Fruit fly (Drosophila melanogaster) whole organism, embryonic: ENCODE results near the gene CG16965.

Experiments used
- Abd-B ChIP-seq: fragments of 200-800 bp; sonication (Bioruptor generic); optimal IDR thresholded peaks from 2 replicates; lab custom pipeline; 2018; ENCODE audit warnings: missing biosample characterization, mild to moderate bottlenecking, missing genetic modification characterization, moderate library complexity
- Ada2b ChIP-seq: fragments of 200-800 bp; sonication (Bioruptor generic); IDR thresholded peaks from 2 replicates; pipeline ENCODE4 v1.3.6; 2022; ENCODE audit warnings: missing biosample characterization, missing genetic modification characterization
- C15 ChIP-seq: fragments of 200-800 bp; sonication (Bioruptor generic); IDR thresholded peaks from 3 replicates; pipeline ENCODE4 v1.3.6; 2022; ENCODE audit warnings: missing biosample characterization, missing genetic modification characterization
- CG12219 ChIP-seq: fragments of 200-800 bp; sonication (Bioruptor generic); optimal IDR thresholded peaks from 3 replicates; lab custom pipeline; 2018; ENCODE audit warnings: missing biosample characterization, mild to moderate bottlenecking, missing genetic modification characterization
- CG1233 ChIP-seq: fragments of 200-800 bp; sonication (Bioruptor generic); optimal IDR thresholded peaks from 4 replicates; lab custom pipeline; 2018; ENCODE audit warnings: missing biosample characterization, mild to moderate bottlenecking, missing genetic modification characterization
- CG1529 ChIP-seq: fragments of 200-800 bp; sonication (Bioruptor generic); optimal IDR thresholded peaks from 3 replicates; lab custom pipeline; 2018; ENCODE audit warnings: missing biosample characterization, missing genetic modification characterization
- CG16779 ChIP-seq: fragments of 200-800 bp; sonication (Bioruptor generic); IDR thresholded peaks from 2 replicates; pipeline ENCODE4 v1.3.6; 2022; ENCODE audit warnings: missing biosample characterization, missing genetic modification characterization
- CG2116 ChIP-seq: fragments of 200-800 bp; sonication (Bioruptor generic); optimal IDR thresholded peaks from 3 replicates; lab custom pipeline; 2018; ENCODE audit warnings: missing biosample characterization, mild to moderate bottlenecking, missing genetic modification characterization
- CG2202 ChIP-seq: fragments of 200-800 bp; sonication (Bioruptor generic); optimal IDR thresholded peaks from 2 replicates; lab custom pipeline; 2018; ENCODE audit warnings: missing biosample characterization, mild to moderate bottlenecking, missing genetic modification characterization
- CG30431 ChIP-seq: fragments of 200-800 bp; sonication (Bioruptor generic); optimal IDR thresholded peaks from 2 replicates; lab custom pipeline; 2017; ENCODE audit warnings: missing biosample characterization, missing genetic modification characterization
- CG32532 ChIP-seq: fragments of 200-800 bp; sonication (Bioruptor generic); IDR thresholded peaks from 2 replicates; pipeline ENCODE4 v1.3.6; 2022; ENCODE audit warnings: missing biosample characterization, missing genetic modification characterization
- CG32767 ChIP-seq: fragments of 200-800 bp; sonication (Bioruptor generic); IDR thresholded peaks from 2 replicates; pipeline ENCODE4 v1.3.6; 2022; ENCODE audit warnings: missing biosample characterization, missing genetic modification characterization
- CG3847 ChIP-seq: fragments of 200-800 bp; sonication (Bioruptor generic); IDR thresholded peaks from 2 replicates; pipeline ENCODE4 v1.3.6; 2022; ENCODE audit warnings: missing biosample characterization, missing genetic modification characterization
- CG42726 ChIP-seq: fragments of 200-800 bp; sonication (Bioruptor generic); IDR thresholded peaks from 2 replicates; pipeline ENCODE4 v1.3.6; 2022; ENCODE audit warnings: missing biosample characterization, missing genetic modification characterization; ENCODE audit not compliant: partially characterized antibody
- CG4404 ChIP-seq: fragments of 200-800 bp; sonication (Bioruptor generic); IDR thresholded peaks from 2 replicates; pipeline ENCODE4 v1.3.6; 2022; ENCODE audit warnings: missing biosample characterization, missing genetic modification characterization
- CG4424 ChIP-seq: fragments of 200-800 bp; sonication (Bioruptor generic); optimal IDR thresholded peaks from 3 replicates; lab custom pipeline; 2016; ENCODE audit warnings: missing biosample characterization, missing genetic modification characterization
- CG5953 ChIP-seq: fragments of 200-800 bp; sonication (Bioruptor generic); IDR thresholded peaks from 2 replicates; pipeline ENCODE4 v1.3.6; 2022; ENCODE audit warnings: missing biosample characterization, missing genetic modification characterization
- CG6813 ChIP-seq: fragments of 200-800 bp; sonication (Bioruptor generic); optimal IDR thresholded peaks from 2 replicates; lab custom pipeline; 2017; ENCODE audit warnings: missing biosample characterization, missing genetic modification characterization, mild to moderate bottlenecking, moderate library complexity, missing genetic modification reagents
- CG8290 ChIP-seq, 3 experiments: fragments of 200-800 bp; sonication (Bioruptor generic); optimal IDR thresholded peaks; 2 replicates each; lab custom pipeline; 2016 to 2019; ENCODE audit warnings: missing biosample characterization in 3 of 3, missing genetic modification characterization in 3 of 3, mild to moderate bottlenecking in 2 of 3, moderate library complexity in 1 of 3
- CG8765 ChIP-seq: fragments of 200-800 bp; sonication (Bioruptor generic); IDR thresholded peaks from 2 replicates; pipeline ENCODE4 v1.3.6; 2022; ENCODE audit warnings: missing biosample characterization, missing genetic modification characterization
- CG9215 ChIP-seq: fragments of 200-800 bp; sonication (Bioruptor generic); IDR thresholded peaks from 2 replicates; pipeline ENCODE4 v1.3.6; 2022; ENCODE audit warnings: missing biosample characterization, missing genetic modification characterization
- CG9437 ChIP-seq: fragments of 200-800 bp; sonication (Bioruptor generic); optimal IDR thresholded peaks from 2 replicates; lab custom pipeline; 2018; ENCODE audit warnings: missing biosample characterization, mild to moderate bottlenecking, missing genetic modification characterization
- CG9817 ChIP-seq: fragments of 200-800 bp; sonication (Bioruptor generic); optimal IDR thresholded peaks from 2 replicates; lab custom pipeline; 2018; ENCODE audit warnings: missing biosample characterization, mild to moderate bottlenecking, missing genetic modification characterization, moderate library complexity
- CrebB ChIP-seq: fragments of 200-800 bp; sonication (Bioruptor generic); optimal IDR thresholded peaks from 3 replicates; lab custom pipeline; 2018; ENCODE audit warnings: missing biosample characterization, mild to moderate bottlenecking, missing genetic modification characterization
- D19A ChIP-seq: fragments of 200-800 bp; optimal IDR thresholded peaks from 3 replicates; lab custom pipeline; 2019; ENCODE audit warnings: missing biosample characterization, mild to moderate bottlenecking, missing genetic modification characterization, moderate library complexity
- Dbx ChIP-seq: fragments of 200-800 bp; sonication (Bioruptor generic); IDR thresholded peaks from 3 replicates; pipeline ENCODE4 v1.3.6; 2022; ENCODE audit warnings: missing biosample characterization, missing genetic modification characterization
- Dek ChIP-seq: fragments of 200-800 bp; sonication (Bioruptor generic); optimal IDR thresholded peaks from 3 replicates; lab custom pipeline; 2019; ENCODE audit warnings: missing biosample characterization, mild to moderate bottlenecking, missing genetic modification characterization, moderate library complexity
- Dll ChIP-seq: fragments of 200-800 bp; sonication (Bioruptor generic); IDR thresholded peaks from 4 replicates; pipeline ENCODE4 v1.3.6; 2022; ENCODE audit warnings: missing biosample characterization, missing genetic modification characterization; ENCODE audit not compliant: partially characterized antibody
- HLH4C ChIP-seq: fragments of 200-800 bp; sonication (Bioruptor generic); IDR thresholded peaks from 3 replicates; pipeline ENCODE4 v1.3.6; 2022; ENCODE audit warnings: missing biosample characterization, missing genetic modification characterization; ENCODE audit not compliant: partially characterized antibody
- Hsf ChIP-seq: fragments of 200-800 bp; sonication (Bioruptor generic); optimal IDR thresholded peaks from 3 replicates; lab custom pipeline; 2016; ENCODE audit warnings: missing biosample characterization, missing genetic modification characterization
- Med ChIP-seq: fragments of 200-800 bp; sonication (Bioruptor generic); peaks from one replicate; lab custom pipeline; 2016; ENCODE audit warnings: missing biosample characterization, missing genetic modification characterization, mild to moderate bottlenecking, inconsistent platforms, moderate library complexity
- Myb ChIP-seq: fragments of 200-800 bp; sonication (Bioruptor generic); optimal IDR thresholded peaks from 2 replicates; lab custom pipeline; 2016; ENCODE audit warnings: missing biosample characterization, missing genetic modification characterization
- Oaz ChIP-seq: fragments of 200-800 bp; sonication (Bioruptor generic); IDR thresholded peaks from 2 replicates; pipeline ENCODE4 v1.3.6; 2022; ENCODE audit warnings: missing biosample characterization, missing genetic modification characterization
- TFAM ChIP-seq: fragments of 200-800 bp; sonication (Bioruptor generic); optimal IDR thresholded peaks from 2 replicates; lab custom pipeline; 2017; ENCODE audit warnings: missing biosample characterization, missing genetic modification characterization, inconsistent platforms
- chinmo ChIP-seq: fragments of 200-800 bp; sonication (Bioruptor generic); IDR thresholded peaks from 4 replicates; pipeline ENCODE4 v1.3.6; 2022; ENCODE audit warnings: missing biosample characterization, missing genetic modification characterization; ENCODE audit not compliant: partially characterized antibody
- crc ChIP-seq: fragments of 200-800 bp; sonication (Bioruptor generic); optimal IDR thresholded peaks from 2 replicates; lab custom pipeline; 2016; ENCODE audit warnings: missing biosample characterization, missing genetic modification characterization
- croc ChIP-seq: fragments of 200-800 bp; sonication (Bioruptor generic); conservative IDR thresholded peaks from 3 replicates; pipeline ENCODE4 v1.3.6; 2022; ENCODE audit warnings: missing biosample characterization, missing genetic modification characterization
- dpn ChIP-seq, 2 experiments: fragments of 200-800 bp; sonication (Bioruptor generic); optimal IDR thresholded peaks; 3 replicates each; lab custom pipeline; 2016; ENCODE audit warnings: missing biosample characterization in 2 of 2, missing genetic modification characterization in 2 of 2
- exex ChIP-seq: fragments of 200-800 bp; sonication (Bioruptor generic); optimal IDR thresholded peaks from 4 replicates; lab custom pipeline; 2018; ENCODE audit warnings: missing biosample characterization, mild to moderate bottlenecking, missing genetic modification characterization, moderate library complexity
- fru ChIP-seq: fragments of >200 bp; optimal IDR thresholded peaks from 2 replicates; lab custom pipeline; 2017
- kay ChIP-seq: fragments of 200-800 bp; sonication (Bioruptor generic); optimal IDR thresholded peaks from 2 replicates; lab custom pipeline; 2016; ENCODE audit warnings: missing biosample characterization, missing genetic modification characterization
- mam ChIP-seq: fragments of 200-800 bp; sonication (Bioruptor generic); optimal IDR thresholded peaks from 3 replicates; lab custom pipeline; 2016; ENCODE audit warnings: missing biosample characterization, missing genetic modification characterization
- pum ChIP-seq: fragments of 200-800 bp; sonication (Bioruptor generic); optimal IDR thresholded peaks from 2 replicates; lab custom pipeline; 2016; ENCODE audit warnings: missing biosample characterization, missing genetic modification characterization
- repo ChIP-seq: fragments of 200-800 bp; sonication (Bioruptor generic); optimal IDR thresholded peaks from 2 replicates; lab custom pipeline; 2016; ENCODE audit warnings: missing biosample characterization, missing genetic modification characterization
- seq ChIP-seq: fragments of 200-800 bp; sonication (Bioruptor generic); IDR thresholded peaks from 2 replicates; pipeline ENCODE4 v1.3.6; 2022; ENCODE audit warnings: missing biosample characterization, missing genetic modification characterization
- slbo ChIP-seq: fragments of 200-800 bp; sonication (Bioruptor generic); IDR thresholded peaks from 2 replicates; pipeline ENCODE4 v1.3.6; 2022; ENCODE audit warnings: missing biosample characterization, missing genetic modification characterization
- slp2 ChIP-seq: fragments of 200-800 bp; sonication (Bioruptor generic); optimal IDR thresholded peaks from 2 replicates; lab custom pipeline; 2016; ENCODE audit warnings: missing biosample characterization, missing genetic modification characterization
- twi ChIP-seq: fragments of 200-800 bp; optimal IDR thresholded peaks from 2 replicates; lab custom pipeline; 2019; ENCODE audit warnings: missing biosample characterization, mild to moderate bottlenecking, missing genetic modification characterization, moderate library complexity
- usp ChIP-seq: fragments of >200 bp; optimal IDR thresholded peaks from 2 replicates; lab custom pipeline; 2017; ENCODE audit warnings: missing biosample characterization, missing genetic modification characterization
- vnd ChIP-seq: fragments of 200-800 bp; sonication (Bioruptor generic); IDR thresholded peaks from 3 replicates; pipeline ENCODE4 v1.3.6; 2022; ENCODE audit warnings: missing biosample characterization, missing genetic modification characterization; ENCODE audit not compliant: partially characterized antibody
- z ChIP-seq: fragments of 200-800 bp; sonication (Bioruptor generic); IDR thresholded peaks from 3 replicates; pipeline ENCODE4 v1.3.6; 2022; ENCODE audit warnings: missing biosample characterization, missing genetic modification characterization

Gene CG16965

dm6 chr2L:11970853-11971397 is 10.5 kb upstream of the CG16965 start (continued):
- peak; percentile 80 for TF ChIP-seq Med (GFP tag; lab: Kevin White, UChicago)
- TF ChIP-seq Ada2b (GFP tag; lab: Robert Waterston, UW): no peak
- peak; percentile 59 for TF ChIP-seq slbo (GFP tag; lab: Robert Waterston, UW)
- peak; percentile 45 for TF ChIP-seq kay (GFP tag; lab: Kevin White, UChicago)
- no peak for TF ChIP-seq repo (GFP tag; lab: Kevin White, UChicago)
- no peak for TF ChIP-seq usp (GFP tag; lab: Kevin White, UChicago)
- TF ChIP-seq vnd: no peak
- no peak for TF ChIP-seq Abd-B (GFP tag; lab: Kevin White, UChicago)
- no peak for TF ChIP-seq D19A (tag; lab: Kevin White, UChicago)
- peak; percentile 22 for TF ChIP-seq CrebB (tag; lab: Kevin White, UChicago)
- TF ChIP-seq CG32532 (GFP tag; lab: Robert Waterston, UW): peak; percentile 59
- TF ChIP-seq Hsf: no peak
- TF ChIP-seq Dll (GFP tag; lab: Robert Waterston, UW): no peak
- TF ChIP-seq CG16779 (GFP tag; lab: Robert Waterston, UW): no peak
- TF ChIP-seq z (GFP tag; lab: Robert Waterston, UW): no peak
- no peak for TF ChIP-seq Oaz (GFP tag; lab: Robert Waterston, UW)
- TF ChIP-seq CG2116 (GFP tag; lab: Kevin White, UChicago): no peak
- TF ChIP-seq C15 (GFP tag; lab: Robert Waterston, UW): no peak
- TF ChIP-seq slp2: no peak
- no peak for TF ChIP-seq CG32767 (GFP tag; lab: Robert Waterston, UW)
- TF ChIP-seq CG8765 (GFP tag; lab: Robert Waterston, UW): no peak
- TF ChIP-seq CG4404 (GFP tag; lab: Robert Waterston, UW): no peak
- no peak for TF ChIP-seq twi (tag; lab: Kevin White, UChicago)
- peak; percentile 54; the same call in 1 of the 3 replicates for TF ChIP-seq Dbx
- no peak for TF ChIP-seq CG6813
- TF ChIP-seq CG5953 (GFP tag; lab: Robert Waterston, UW): 0 out of 2 replicates have a peak, but pooled peaks have one; percentile 52
- TF ChIP-seq Dek (tag; lab: Kevin White, UChicago): no peak
- 0 out of 3 replicates have a peak, but pooled peaks have one; percentile 39 for TF ChIP-seq HLH4C (GFP tag; lab: Robert Waterston, UW)
- TF ChIP-seq crc: no peak
- no peak for TF ChIP-seq mam (GFP tag; lab: Kevin White, UChicago)
- no peak for TF ChIP-seq CG12219 (GFP tag; lab: Kevin White, UChicago)
- TF ChIP-seq exex (tag; lab: Kevin White, UChicago): peak; percentile 83
- peak in 1 of 2 experiments; percentile 2 for TF ChIP-seq dpn (GFP tag; optimal IDR thresholded peaks at IDR 0.05; lab: Kevin White, UChicago)
- no peak for TF ChIP-seq CG8290 (GFP tag; optimal IDR thresholded peaks at IDR 0.05; lab: Kevin White, UChicago)
- TF ChIP-seq CG8290 (tag; optimal IDR thresholded peaks at IDR 0.05; lab: Kevin White, UChicago): peak in 1 of 2 experiments; percentile 65
- no peak for TF ChIP-seq CG30431 (GFP tag; lab: Kevin White, UChicago)
- TF ChIP-seq CG4424: no peak
- TF ChIP-seq chinmo (GFP tag; lab: Robert Waterston, UW): peak; percentile 88; the same call in 3 of the 4 replicates
- TF ChIP-seq CG1529 (GFP tag; lab: Kevin White, UChicago): no peak
- no peak for TF ChIP-seq TFAM
- TF ChIP-seq CG9215: no peak
- no peak for TF ChIP-seq croc (GFP tag; lab: Robert Waterston, UW)
- no peak for TF ChIP-seq CG9437 (GFP tag; lab: Kevin White, UChicago)
- no peak for TF ChIP-seq fru
- TF ChIP-seq CG1233: no peak
- TF ChIP-seq Myb (GFP tag; lab: Kevin White, UChicago): no peak
- TF ChIP-seq CG2202 (tag; lab: Kevin White, UChicago): no peak
- TF ChIP-seq CG42726 (GFP tag; lab: Robert Waterston, UW): peak; percentile 19; the same call in 1 of the 2 replicates
- no peak for TF ChIP-seq pum (GFP tag; lab: Kevin White, UChicago)
- TF ChIP-seq CG9817 (tag; lab: Kevin White, UChicago): no peak
- TF ChIP-seq seq (GFP tag; lab: Robert Waterston, UW): peak; percentile 38; the same call in 1 of the 2 replicates
- TF ChIP-seq CG3847 (GFP tag; lab: Robert Waterston, UW): no peak
